Worm (Caenorhabditis elegans) whole organism, L4 larva: Measurements from ENCODE around the gene F46B3.1.

Experiments used
- F49E8.2 ChIP-seq: sonication (generic microtip); optimal IDR thresholded peaks from 2 replicates; lab custom pipeline; 2016; ENCODE audit warnings: missing compliant biosample characterization, mild to moderate bottlenecking, missing genetic modification characterization, borderline replicate concordance
- aly-2 ChIP-seq: sonication (generic microtip); optimal IDR thresholded peaks from 2 replicates; lab custom pipeline; 2018; ENCODE audit warnings: missing biosample characterization, missing genetic modification characterization
- ceh-62 ChIP-seq: sonication (generic microtip); optimal IDR thresholded peaks from 2 replicates; lab custom pipeline; 2017; ENCODE audit warnings: missing biosample characterization, missing genetic modification characterization
- daf-16 ChIP-seq, 3 experiments: sonication (generic microtip); optimal IDR thresholded peaks; 2 replicates each; lab custom pipeline; 2016 to 2017; ENCODE audit warnings: missing genetic modification characterization in 3 of 3, missing genetic modification reagents in 3 of 3, mild to moderate bottlenecking in 2 of 3, missing compliant biosample characterization in 2 of 3, missing biosample characterization in 1 of 3, moderate library complexity in 1 of 3
- dmd-8 ChIP-seq: fragments of 200-800 bp; sonication (Bioruptor generic); IDR thresholded peaks from 2 replicates; pipeline ENCODE4 v1.3.6; 2022; ENCODE audit warnings: missing genetic modification characterization, missing compliant biosample characterization
- php-3 ChIP-seq: fragments of 200-800 bp; sonication (Bioruptor generic); IDR thresholded peaks from 2 replicates; pipeline ENCODE4 v1.3.6; 2022; ENCODE audit warnings: missing genetic modification reagents, missing genetic modification characterization, missing compliant biosample characterization
- unc-130 ChIP-seq: sonication (generic microtip); optimal IDR thresholded peaks from 2 replicates; lab custom pipeline; 2016; ENCODE audit warnings: missing genetic modification reagents, missing genetic modification characterization, missing compliant biosample characterization
- unc-62 ChIP-seq, 3 experiments: fragments of 150-350 bp in 1 of 3; sonication (generic microtip); optimal IDR thresholded peaks in 2 of 3; peaks in 1 of 3; 1 replicate in 1 of 3; 2 replicates in 2 of 3; lab custom pipeline; 2014 to 2017; ENCODE audit warnings: missing biosample characterization in 3 of 3, missing genetic modification characterization in 3 of 3, missing genetic modification reagents in 3 of 3, missing genotype in 1 of 3

Gene F46B3.1

ce11 chrV:20551096-20551495 lies 45.9 kb downstream of the F46B3.1 start, which contains the start of gene Y38H6C.20:
Gene Y38H6C.20, minus strand, starts transcription at chrV:20551196.
- TF ChIP-seq php-3 (GFP tag; lab: Robert Waterston, UW) (no peak), aly-2 (tag; lab: Kevin White, UChicago) (no peak), dmd-8 (GFP tag; lab: Robert Waterston, UW) (no peak), unc-62 (GFP tag; optimal IDR thresholded peaks at IDR 0.05 in 1 of 2; lab: Kevin White, UChicago) (peak in 1 of 2 experiments; percentile 18), unc-62 (tag; optimal IDR thresholded peaks at IDR 0.05; lab: Kevin White, UChicago) (no peak), daf-16 (GFP tag; optimal IDR thresholded peaks at IDR 0.05; lab: Kevin White, UChicago) (no peak), daf-16 (tag; optimal IDR thresholded peaks at IDR 0.05; lab: Kevin White, UChicago) (no peak)

ce11 chrV:20547048-20547447 lies 49.9 kb downstream of the F46B3.1 start, which contains the start of gene Y38H6C.18:
Gene Y38H6C.18, minus strand, starts transcription at chrV:20547148.
- TF ChIP-seq aly-2 (tag; lab: Kevin White, UChicago) (no peak), ceh-62 (tag; lab: Kevin White, UChicago) (no peak), unc-130 (GFP tag; lab: Kevin White, UChicago) (no peak), F49E8.2 (tag; lab: Kevin White, UChicago) (no peak)
